Fruit fly (Drosophila melanogaster) whole organism, embryonic: ENCODE results near the gene CG43680.

ENCODE experiments used
- CG1233 ChIP-seq: fragments of 200-800 bp; sonication (Bioruptor generic); optimal IDR thresholded peaks from 4 replicates; lab custom pipeline; 2018; ENCODE audit warnings: missing biosample characterization, mild to moderate bottlenecking, missing genetic modification characterization
- CG14014 ChIP-seq: fragments of 200-800 bp; sonication (Bioruptor generic); IDR thresholded peaks from 2 replicates; pipeline ENCODE4 v1.3.6; 2022; ENCODE audit warnings: missing biosample characterization, missing genetic modification characterization
- CG15479 ChIP-seq: fragments of 200-800 bp; sonication (Bioruptor generic); optimal IDR thresholded peaks from 3 replicates; lab custom pipeline; 2019; ENCODE audit warnings: missing biosample characterization, mild to moderate bottlenecking, missing genetic modification characterization, moderate library complexity
- CG1602 ChIP-seq: fragments of 200-800 bp; sonication (Bioruptor generic); optimal IDR thresholded peaks from 3 replicates; lab custom pipeline; 2016; ENCODE audit warnings: missing biosample characterization, missing genetic modification characterization
- CG32772 ChIP-seq: fragments of 200-800 bp; sonication (Bioruptor generic); IDR thresholded peaks from 2 replicates; pipeline ENCODE4 v1.3.6; 2022; ENCODE audit warnings: missing biosample characterization, missing genetic modification characterization
- CG6791 ChIP-seq: fragments of 200-800 bp; sonication (Bioruptor generic); IDR thresholded peaks from 3 replicates; pipeline ENCODE4 v1.3.6; 2022; ENCODE audit warnings: missing biosample characterization, missing genetic modification characterization; ENCODE audit not compliant: partially characterized antibody
- CG8089 ChIP-seq: fragments of 200-800 bp; sonication (Bioruptor generic); optimal IDR thresholded peaks from 3 replicates; lab custom pipeline; 2016; ENCODE audit warnings: missing biosample characterization, missing genetic modification characterization
- NC2α ChIP-seq: fragments of 200-800 bp; sonication (Bioruptor generic); optimal IDR thresholded peaks from 2 replicates; lab custom pipeline; 2016; ENCODE audit warnings: missing biosample characterization, missing genetic modification characterization
- ab ChIP-seq: fragments of 200-800 bp; sonication (Bioruptor generic); optimal IDR thresholded peaks from 2 replicates; lab custom pipeline; 2016; ENCODE audit warnings: missing biosample characterization, missing genetic modification characterization
- ci ChIP-seq: fragments of 200-800 bp; sonication (Bioruptor generic); IDR thresholded peaks from 3 replicates; pipeline ENCODE4 v1.3.6; 2022; ENCODE audit warnings: missing biosample characterization, missing genetic modification characterization
- knrl ChIP-seq: fragments of 200-800 bp; sonication (Bioruptor generic); IDR thresholded peaks from 3 replicates; pipeline ENCODE4 v1.3.6; 2022; ENCODE audit warnings: missing biosample characterization, missing genetic modification characterization; ENCODE audit not compliant: partially characterized antibody
- stc ChIP-seq: fragments of 200-800 bp; sonication (Bioruptor generic); IDR thresholded peaks from 2 replicates; pipeline ENCODE4 v1.3.6; 2022; ENCODE audit warnings: missing biosample characterization, missing genetic modification characterization
- vnd ChIP-seq: fragments of 200-800 bp; sonication (Bioruptor generic); IDR thresholded peaks from 3 replicates; pipeline ENCODE4 v1.3.6; 2022; ENCODE audit warnings: missing biosample characterization, missing genetic modification characterization; ENCODE audit not compliant: partially characterized antibody

DNA sequence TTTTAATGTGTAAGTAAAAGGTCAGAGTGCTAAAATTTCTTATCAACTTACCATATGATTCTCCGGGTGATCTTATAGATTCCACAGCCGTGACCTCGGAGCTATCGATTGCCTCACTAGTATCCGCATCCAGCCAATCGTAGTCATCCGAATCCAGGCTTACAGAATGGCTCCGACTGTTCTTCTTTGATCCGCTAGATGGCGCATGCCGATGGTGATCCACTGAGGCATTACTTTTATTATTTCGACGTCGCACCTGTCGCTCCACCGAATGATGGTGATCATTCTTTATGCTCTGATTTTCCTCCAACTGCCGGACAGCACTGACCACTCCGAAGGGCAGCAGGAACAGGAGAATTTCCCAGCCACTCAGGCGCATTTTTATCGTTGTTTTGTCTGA lies 42.0 kb downstream of the CG43680 start:
- TF ChIP-seq vnd (GFP tag; lab: Robert Waterston, UW) (no peak), ab (GFP tag; lab: Kevin White, UChicago) (no peak), CG1602 (GFP tag; lab: Kevin White, UChicago) (no peak), CG1233 (GFP tag; lab: Kevin White, UChicago) (no peak), knrl (GFP tag; lab: Robert Waterston, UW) (no peak), CG32772 (no peak), CG14014 (GFP tag; lab: Robert Waterston, UW) (no peak), CG15479 (GFP tag; lab: Kevin White, UChicago) (no peak), NC2α (no peak), CG6791 (GFP tag; lab: Robert Waterston, UW) (no peak), CG8089 (GFP tag; lab: Kevin White, UChicago) (no peak), ci (no peak), stc (GFP tag; lab: Robert Waterston, UW) (no peak)
